Worm (Caenorhabditis elegans): ENCODE measurements around the gene nxf-2.

ce11 chrV:14368272-14369052 lies 49.2 kb downstream of the nxf-2 start:
- TF ChIP-seq ama-1 (optimal IDR thresholded peaks at IDR 0.05): no peak
- TF ChIP-seq ama-1 (GFP tag; optimal IDR thresholded peaks at IDR 0.05): no peak
- no peak for TF ChIP-seq mel-28 (tag; optimal IDR thresholded peaks at IDR 0.05; ENCODE audit: borderline replicate concordance)
- TF ChIP-seq snpc-1.1 (tag; optimal IDR thresholded peaks at IDR 0.05; ENCODE audit: insufficient read depth): no peak
- TF ChIP-seq bed-2 (GFP tag; IDR thresholded peaks at IDR 0.05): no peak
- TF ChIP-seq unc-62 (GFP tag; optimal IDR thresholded peaks at IDR 0.05): no peak
- TF ChIP-seq die-1 (tag; optimal IDR thresholded peaks at IDR 0.05): no peak
- TF ChIP-seq hrde-1 (tag; optimal IDR thresholded peaks at IDR 0.05; ENCODE audit: borderline replicate concordance): no peak
- TF ChIP-seq B0019.2 (GFP tag; conservative IDR thresholded peaks at IDR 0.05): no peak
- no peak for TF ChIP-seq egl-44 (GFP tag; IDR thresholded peaks at IDR 0.05)
- no peak for TF ChIP-seq rpc-1 (optimal IDR thresholded peaks at IDR 0.05)
- no peak for TF ChIP-seq rpc-1 (tag; optimal IDR thresholded peaks at IDR 0.05)
- TF ChIP-seq F33H1.4 (GFP tag; IDR thresholded peaks at IDR 0.05): no peak
